Fruit fly (Drosophila melanogaster) whole organism, embryonic: ENCODE results near the gene Mdr65.

Experiments used
- Aef1 ChIP-seq: fragments of 200-800 bp; sonication (Bioruptor generic); IDR thresholded peaks from 3 replicates; pipeline ENCODE4 v1.3.6; 2022; ENCODE audit warnings: missing biosample characterization, missing genetic modification characterization
- Atf6 ChIP-seq: fragments of 200-800 bp; sonication (Bioruptor generic); IDR thresholded peaks from 2 replicates; pipeline ENCODE4 v1.3.6; 2022; ENCODE audit warnings: missing biosample characterization, missing genetic modification characterization
- Bdp1 ChIP-seq: fragments of 200-800 bp; sonication (Bioruptor generic); optimal IDR thresholded peaks from 3 replicates; lab custom pipeline; 2016; ENCODE audit warnings: missing biosample characterization, missing genetic modification characterization
- CG13287 ChIP-seq: fragments of 200-800 bp; sonication (Bioruptor generic); IDR thresholded peaks from 2 replicates; pipeline ENCODE4 v1.3.6; 2022; ENCODE audit warnings: missing biosample characterization, missing genetic modification characterization; ENCODE audit not compliant: partially characterized antibody
- CG14441 ChIP-seq: fragments of 200-800 bp; sonication (Bioruptor generic); IDR thresholded peaks from 2 replicates; pipeline ENCODE4 v1.3.6; 2022; ENCODE audit warnings: missing biosample characterization, missing genetic modification characterization
- CG2120 ChIP-seq: fragments of 200-800 bp; sonication (Bioruptor generic); optimal IDR thresholded peaks from 3 replicates; lab custom pipeline; 2016; ENCODE audit warnings: missing biosample characterization, missing genetic modification characterization
- CG2875 ChIP-seq: fragments of 200-800 bp; sonication (Bioruptor generic); optimal IDR thresholded peaks from 2 replicates; lab custom pipeline; 2017; ENCODE audit warnings: missing biosample characterization, mild to moderate bottlenecking, missing genetic modification characterization, missing genetic modification reagents
- CG31365 ChIP-seq: fragments of 200-800 bp; sonication (Bioruptor generic); optimal IDR thresholded peaks from 2 replicates; lab custom pipeline; 2018; ENCODE audit warnings: missing biosample characterization, mild to moderate bottlenecking, missing genetic modification characterization
- CG42726 ChIP-seq: fragments of 200-800 bp; sonication (Bioruptor generic); IDR thresholded peaks from 2 replicates; pipeline ENCODE4 v1.3.6; 2022; ENCODE audit warnings: missing biosample characterization, missing genetic modification characterization; ENCODE audit not compliant: partially characterized antibody
- CG6813 ChIP-seq: fragments of 200-800 bp; sonication (Bioruptor generic); optimal IDR thresholded peaks from 2 replicates; lab custom pipeline; 2017; ENCODE audit warnings: missing biosample characterization, missing genetic modification characterization, mild to moderate bottlenecking, moderate library complexity, missing genetic modification reagents
- CG6854 ChIP-seq: fragments of 200-800 bp; sonication (Bioruptor generic); optimal IDR thresholded peaks from 3 replicates; lab custom pipeline; 2017; ENCODE audit warnings: missing biosample characterization, mild to moderate bottlenecking, missing genetic modification characterization
- CG7556 ChIP-seq: fragments of 200-800 bp; sonication (Bioruptor generic); optimal IDR thresholded peaks from 2 replicates; lab custom pipeline; 2017; ENCODE audit warnings: missing biosample characterization, mild to moderate bottlenecking, missing genetic modification characterization
- CG7928 ChIP-seq: fragments of 200-800 bp; sonication (Bioruptor generic); optimal IDR thresholded peaks from 2 replicates; lab custom pipeline; 2017; ENCODE audit warnings: missing biosample characterization, mild to moderate bottlenecking, missing genetic modification characterization
- CG9932 ChIP-seq: fragments of 200-800 bp; sonication (Bioruptor generic); IDR thresholded peaks from 2 replicates; pipeline ENCODE4 v1.3.6; 2022; ENCODE audit warnings: missing biosample characterization, missing genetic modification characterization
- D ChIP-seq, 2 experiments: fragments of 200-800 bp in 1 of 2; fragments of >200 bp in 1 of 2; sonication (Bioruptor generic) in 1 of 2; optimal IDR thresholded peaks; 2 replicates in 1 of 2; 3 replicates in 1 of 2; lab custom pipeline; 2017; ENCODE audit warnings: mild to moderate bottlenecking in 1 of 2, missing biosample characterization in 1 of 2, missing genetic modification characterization in 1 of 2, missing genetic modification reagents in 1 of 2
- Doc3 ChIP-seq: fragments of 200-800 bp; sonication (Bioruptor generic); IDR thresholded peaks from 3 replicates; pipeline ENCODE4 v1.3.6; 2022; ENCODE audit warnings: missing biosample characterization, missing genetic modification characterization; ENCODE audit not compliant: partially characterized antibody
- Dp ChIP-seq: fragments of 200-800 bp; sonication (Bioruptor generic); optimal IDR thresholded peaks from 2 replicates; lab custom pipeline; 2018; ENCODE audit warnings: missing biosample characterization, mild to moderate bottlenecking, missing genetic modification characterization, moderate library complexity
- HLHmδ ChIP-seq: fragments of 200-800 bp; sonication (Bioruptor generic); optimal IDR thresholded peaks from 2 replicates; lab custom pipeline; 2018; ENCODE audit warnings: missing biosample characterization, mild to moderate bottlenecking, missing genetic modification characterization, moderate library complexity
- Lhr ChIP-seq: fragments of 200-800 bp; sonication (Bioruptor generic); optimal IDR thresholded peaks from 3 replicates; lab custom pipeline; 2017; ENCODE audit warnings: mild to moderate bottlenecking, missing biosample characterization, missing genetic modification reagents, missing genetic modification characterization
- Lim3 ChIP-seq: fragments of 200-800 bp; sonication (Bioruptor generic); IDR thresholded peaks from 2 replicates; pipeline ENCODE4 v1.3.6; 2022; ENCODE audit warnings: missing biosample characterization, missing genetic modification characterization
- Meics ChIP-seq: fragments of 200-800 bp; sonication (Bioruptor generic); optimal IDR thresholded peaks from 2 replicates; lab custom pipeline; 2017; ENCODE audit warnings: missing biosample characterization, mild to moderate bottlenecking, missing genetic modification characterization
- Mes4 ChIP-seq: fragments of 200-800 bp; sonication (Bioruptor generic); optimal IDR thresholded peaks from 2 replicates; lab custom pipeline; 2016; ENCODE audit warnings: missing biosample characterization, missing genetic modification characterization
- Optix ChIP-seq: fragments of 200-800 bp; sonication (Bioruptor generic); IDR thresholded peaks from 3 replicates; pipeline ENCODE4 v1.3.6; 2022; ENCODE audit warnings: missing biosample characterization, missing genetic modification characterization
- Sox102F ChIP-seq: fragments of 200-800 bp; sonication (Bioruptor generic); optimal IDR thresholded peaks from 2 replicates; lab custom pipeline; 2018; ENCODE audit warnings: missing biosample characterization, mild to moderate bottlenecking, missing genetic modification characterization, moderate library complexity
- Usf ChIP-seq: fragments of 200-800 bp; sonication (Bioruptor generic); optimal IDR thresholded peaks from 2 replicates; lab custom pipeline; 2017; ENCODE audit warnings: missing genotype, missing biosample characterization, missing genetic modification characterization
- aop ChIP-seq: fragments of 200-800 bp; sonication (Bioruptor generic); IDR thresholded peaks from 2 replicates; pipeline ENCODE4 v1.3.6; 2022; ENCODE audit warnings: missing biosample characterization, missing genetic modification characterization
- bbx ChIP-seq: fragments of 200-800 bp; sonication (Bioruptor generic); IDR thresholded peaks from 2 replicates; pipeline ENCODE4 v1.3.6; 2022; ENCODE audit warnings: missing biosample characterization, missing genetic modification characterization; ENCODE audit not compliant: partially characterized antibody
- bigmax ChIP-seq: fragments of 200-800 bp; sonication (Bioruptor generic); optimal IDR thresholded peaks from 2 replicates; lab custom pipeline; 2018; ENCODE audit warnings: missing biosample characterization, mild to moderate bottlenecking, missing genetic modification characterization
- cato ChIP-seq: fragments of 200-800 bp; sonication (Bioruptor generic); optimal IDR thresholded peaks from 2 replicates; lab custom pipeline; 2016; ENCODE audit warnings: missing biosample characterization, missing genetic modification characterization, borderline replicate concordance
- chinmo ChIP-seq: fragments of 200-800 bp; sonication (Bioruptor generic); IDR thresholded peaks from 4 replicates; pipeline ENCODE4 v1.3.6; 2022; ENCODE audit warnings: missing biosample characterization, missing genetic modification characterization; ENCODE audit not compliant: partially characterized antibody
- chm ChIP-seq: fragments of 200-800 bp; sonication (Bioruptor generic); IDR thresholded peaks from 2 replicates; pipeline ENCODE4 v1.3.6; 2022; ENCODE audit warnings: missing biosample characterization, missing genetic modification characterization
- chn ChIP-seq: fragments of 200-800 bp; sonication (Bioruptor generic); optimal IDR thresholded peaks from 2 replicates; lab custom pipeline; 2016; ENCODE audit warnings: missing biosample characterization, missing genetic modification characterization
- crp ChIP-seq, 2 experiments: fragments of 200-800 bp; sonication (Bioruptor generic); optimal IDR thresholded peaks; 2 replicates in 1 of 2; 3 replicates in 1 of 2; lab custom pipeline; 2017; ENCODE audit warnings: missing biosample characterization in 2 of 2, missing genetic modification characterization in 2 of 2, mild to moderate bottlenecking in 1 of 2, moderate library complexity in 1 of 2
- dysf ChIP-seq: fragments of 200-800 bp; sonication (Bioruptor generic); IDR thresholded peaks from 3 replicates; pipeline ENCODE4 v1.3.6; 2022; ENCODE audit warnings: missing biosample characterization, missing genetic modification characterization
- ftz-f1 ChIP-seq: fragments of 200-800 bp; sonication (Bioruptor generic); optimal IDR thresholded peaks from 2 replicates; lab custom pipeline; 2016; ENCODE audit warnings: missing biosample characterization, missing genetic modification characterization
- gce ChIP-seq: fragments of 200-800 bp; sonication (Bioruptor generic); IDR thresholded peaks from 3 replicates; pipeline ENCODE4 v1.3.6; 2022; ENCODE audit warnings: missing biosample characterization, missing genetic modification characterization
- gro ChIP-seq: fragments of 200-800 bp; sonication (Bioruptor generic); optimal IDR thresholded peaks from 2 replicates; lab custom pipeline; 2016; ENCODE audit warnings: missing biosample characterization, missing genetic modification characterization
- jigr1 ChIP-seq: fragments of 200-800 bp; sonication (Bioruptor generic); IDR thresholded peaks from 3 replicates; pipeline ENCODE4 v1.3.6; 2022; ENCODE audit warnings: missing biosample characterization, missing genetic modification characterization
- luna ChIP-seq: fragments of 200-800 bp; sonication (Bioruptor generic); optimal IDR thresholded peaks from 2 replicates; lab custom pipeline; 2016; ENCODE audit warnings: missing biosample characterization, missing genetic modification characterization
- maf-S ChIP-seq: fragments of 200-800 bp; sonication (Bioruptor generic); optimal IDR thresholded peaks from 2 replicates; lab custom pipeline; 2016; ENCODE audit warnings: missing biosample characterization, missing genetic modification characterization
- pfk ChIP-seq: fragments of 200-800 bp; sonication (Bioruptor generic); optimal IDR thresholded peaks from 2 replicates; lab custom pipeline; 2018; ENCODE audit warnings: missing biosample characterization, mild to moderate bottlenecking, missing genetic modification characterization, moderate library complexity
- pzg ChIP-seq: fragments of 200-800 bp; sonication (Bioruptor generic); optimal IDR thresholded peaks from 3 replicates; lab custom pipeline; 2018; ENCODE audit warnings: missing biosample characterization, mild to moderate bottlenecking, missing genetic modification characterization, moderate library complexity
- ranshi ChIP-seq: fragments of 200-800 bp; sonication (Bioruptor generic); IDR thresholded peaks from 2 replicates; pipeline ENCODE4 v1.3.6; 2022; ENCODE audit warnings: missing biosample characterization, missing genetic modification characterization
- ro ChIP-seq: fragments of 200-800 bp; sonication (Bioruptor generic); IDR thresholded peaks from 2 replicates; pipeline ENCODE4 v1.3.6; 2022; ENCODE audit warnings: missing biosample characterization, missing genetic modification characterization
- ssp ChIP-seq: fragments of 200-800 bp; sonication (Bioruptor generic); IDR thresholded peaks from 2 replicates; pipeline ENCODE4 v1.3.6; 2022; ENCODE audit warnings: missing biosample characterization, missing genetic modification characterization
- unc-4 ChIP-seq: fragments of 200-800 bp; sonication (Bioruptor generic); IDR thresholded peaks from 2 replicates; pipeline ENCODE4 v1.3.6; 2022; ENCODE audit warnings: missing biosample characterization, missing genetic modification characterization; ENCODE audit not compliant: partially characterized antibody
- unpg ChIP-seq: fragments of 200-800 bp; sonication (Bioruptor generic); optimal IDR thresholded peaks from 3 replicates; lab custom pipeline; 2018; ENCODE audit warnings: missing biosample characterization, mild to moderate bottlenecking, missing genetic modification characterization, moderate library complexity

Gene Mdr65

dm6 chr3L:6263896-6264841, 18.6 kb upstream of the Mdr65 start:
- no peak for TF ChIP-seq chm
- TF ChIP-seq unpg (GFP tag; lab: Kevin White, UChicago) = peak; percentile 41
- TF ChIP-seq Sox102F = peak; percentile 64
- TF ChIP-seq CG6813 = peak; percentile 29
- TF ChIP-seq aop = no peak
- no peak for TF ChIP-seq CG7556
- no peak for TF ChIP-seq Bdp1
- no peak for TF ChIP-seq crp (GFP tag; optimal IDR thresholded peaks at IDR 0.05; lab: Kevin White, UChicago)
- TF ChIP-seq cato (GFP tag; lab: Kevin White, UChicago) = no peak
- no peak for TF ChIP-seq ro (GFP tag; lab: Robert Waterston, UW)
- no peak for TF ChIP-seq CG7928 (GFP tag; lab: Kevin White, UChicago)
- TF ChIP-seq unc-4 (GFP tag; lab: Robert Waterston, UW) = no peak
- TF ChIP-seq Usf (GFP tag; lab: Kevin White, UChicago) = peak; percentile 11
- no peak for TF ChIP-seq Lim3 (GFP tag; lab: Robert Waterston, UW)
- TF ChIP-seq D (optimal IDR thresholded peaks at IDR 0.05; lab: Kevin White, UChicago) = no peak
- no peak for TF ChIP-seq D (GFP tag; optimal IDR thresholded peaks at IDR 0.05; lab: Kevin White, UChicago)
- TF ChIP-seq chn (GFP tag; lab: Kevin White, UChicago) = peak; percentile 8
- TF ChIP-seq bbx (GFP tag; lab: Robert Waterston, UW) = no peak
- 0 out of 3 replicates have a peak, but pooled peaks have one; percentile 29 for TF ChIP-seq gce (GFP tag; lab: Robert Waterston, UW)
- no peak for TF ChIP-seq pzg
- no peak for TF ChIP-seq luna (GFP tag; lab: Kevin White, UChicago)
- no peak for TF ChIP-seq ftz-f1 (GFP tag; lab: Kevin White, UChicago)
- TF ChIP-seq bigmax = no peak
- no peak for TF ChIP-seq Optix (GFP tag; lab: Robert Waterston, UW)
- no peak for TF ChIP-seq CG31365 (tag; lab: Kevin White, UChicago)
- TF ChIP-seq Atf6 (GFP tag; lab: Robert Waterston, UW) = no peak
- TF ChIP-seq ssp (GFP tag; lab: Robert Waterston, UW) = 0 out of 2 replicates have a peak, but pooled peaks have one; percentile 12
- TF ChIP-seq Lhr (GFP tag; lab: Kevin White, UChicago) = peak; percentile 46
- TF ChIP-seq CG14441 = peak; percentile 57; the same call in 1 of the 2 replicates
- TF ChIP-seq Meics (GFP tag; lab: Kevin White, UChicago) = peak; percentile 45
- TF ChIP-seq CG42726 (GFP tag; lab: Robert Waterston, UW) = peak; percentile 66; the same call in 1 of the 2 replicates
- peak; percentile 42; the same call in 2 of the 3 replicates for TF ChIP-seq dysf (GFP tag; lab: Robert Waterston, UW)
- peak; percentile 49; the same call in 1 of the 2 replicates for TF ChIP-seq CG13287 (GFP tag; lab: Robert Waterston, UW)
- TF ChIP-seq Aef1 (GFP tag; lab: Robert Waterston, UW) = peak; percentile 35; the same call in 1 of the 3 replicates
- peak; percentile 52 for TF ChIP-seq CG2120 (GFP tag; lab: Kevin White, UChicago)
- peak; percentile 64 for TF ChIP-seq CG9932 (GFP tag; lab: Robert Waterston, UW)
- peak; percentile 15 for TF ChIP-seq Dp (GFP tag; lab: Kevin White, UChicago)
- TF ChIP-seq ranshi (GFP tag; lab: Robert Waterston, UW) = no peak
- peak; percentile 29 for TF ChIP-seq CG2875
- no peak for TF ChIP-seq Doc3 (GFP tag; lab: Robert Waterston, UW)
- TF ChIP-seq pfk (GFP tag; lab: Kevin White, UChicago) = no peak
- TF ChIP-seq CG6854 (GFP tag; lab: Kevin White, UChicago) = no peak
- TF ChIP-seq gro = no peak
- TF ChIP-seq HLHmδ = no peak
- TF ChIP-seq jigr1 (GFP tag; lab: Robert Waterston, UW) = no peak
- TF ChIP-seq chinmo = no peak
- peak; percentile 13 for TF ChIP-seq maf-S (GFP tag; lab: Kevin White, UChicago)
- TF ChIP-seq Mes4 (GFP tag; lab: Kevin White, UChicago) = peak; percentile 11
